Worm (Caenorhabditis elegans): ENCODE results near the gene W05B10.6.
A peak's percentile ranks its signal among the peaks of the same experiment; 100 is the strongest.

Gene W05B10.6

ce11 chrV:12695155-12695554 is 37.1 kb upstream of the W05B10.6 start, which contains the start of gene parn-1:
Gene parn-1, minus strand, starts transcription at chrV:12695255.
- TF ChIP-seq eor-1 (tag; optimal IDR thresholded peaks at IDR 0.05), result no peak
- no peak for TF ChIP-seq mml-1 (tag; optimal IDR thresholded peaks at IDR 0.05)
- no peak for TF ChIP-seq ceh-28 (tag; optimal IDR thresholded peaks at IDR 0.05)
- TF ChIP-seq nhr-25 (tag; optimal IDR thresholded peaks at IDR 0.05), result no peak
- no peak for TF ChIP-seq fkh-10 (GFP tag; optimal IDR thresholded peaks at IDR 0.05)
- TF ChIP-seq fos-1 (tag; optimal IDR thresholded peaks at IDR 0.05), result no peak
- no peak for TF ChIP-seq tbx-2 (tag; optimal IDR thresholded peaks at IDR 0.05)

DNA sequence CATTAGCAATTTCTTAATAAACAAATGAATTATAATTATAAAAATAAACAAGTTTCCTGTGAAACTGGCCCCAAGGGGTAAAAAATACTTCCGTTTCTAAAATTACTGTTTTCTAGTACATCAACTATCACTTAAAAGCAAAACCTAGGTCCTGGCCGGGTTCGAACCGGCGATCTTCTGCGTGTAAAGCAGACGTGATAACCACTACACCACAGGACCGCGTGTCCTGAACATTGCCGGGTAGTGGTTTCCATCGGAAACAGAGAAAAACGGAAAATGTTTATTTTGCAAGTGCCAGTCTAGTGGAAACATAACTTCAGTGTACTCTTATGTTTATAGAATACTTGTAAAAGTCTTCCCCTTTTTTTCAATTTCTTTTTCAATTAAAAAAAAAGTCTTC is 25.2 kb upstream of the W05B10.6 start:
- TF ChIP-seq ztf-4 (tag; optimal IDR thresholded peaks at IDR 0.05), result no peak

- TF ChIP-seq ztf-11 (tag; optimal IDR thresholded peaks at IDR 0.05) (no peak), elt-2 (tag; optimal IDR thresholded peaks at IDR 0.05) (no peak), nhr-67 (tag; optimal IDR thresholded peaks at IDR 0.05) (no peak), nhr-237 (tag; optimal IDR thresholded peaks at IDR 0.05) (no peak), nhr-12 (tag; optimal IDR thresholded peaks at IDR 0.05) (no peak), snpc-4 (tag; optimal IDR thresholded peaks at IDR 0.05) (no peak), ama-1 (optimal IDR thresholded peaks at IDR 0.05) (no peak), unc-62 (GFP tag; optimal IDR thresholded peaks at IDR 0.05) (no peak), R02D3.7 (tag; optimal IDR thresholded peaks at IDR 0.05) (no peak), nhr-77 (tag; optimal IDR thresholded peaks at IDR 0.05) (no peak), pqm-1 (tag; optimal IDR thresholded peaks at IDR 0.05) (no peak), daf-12 (tag; optimal IDR thresholded peaks at IDR 0.05) (no peak), nhr-28 (tag; optimal IDR thresholded peaks at IDR 0.05) (no peak)
Measured at ce11 chrV:12679807-12680206, 21.8 kb upstream of the W05B10.6 start, which contains the start of gene frpr-15. Gene frpr-15, plus strand, starts transcription at chrV:12680107.

DNA sequence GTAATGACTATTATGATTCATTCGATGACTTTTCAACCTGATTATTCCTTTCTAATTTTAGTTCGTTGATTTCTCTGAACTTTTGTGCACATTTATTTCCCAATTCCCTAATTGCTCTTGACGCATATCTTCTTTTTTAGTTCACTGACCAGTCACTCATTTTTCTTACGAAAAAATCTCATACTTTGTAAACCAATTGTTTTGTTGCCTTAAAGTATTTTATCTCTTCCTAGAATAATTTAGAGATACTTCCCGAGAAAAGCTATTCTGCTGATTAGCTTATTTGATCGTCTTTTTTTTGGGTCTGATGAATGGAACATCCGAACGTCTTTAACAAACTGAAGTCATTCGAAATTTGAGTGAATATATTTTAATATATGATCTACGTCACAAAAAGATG is 21.2 kb upstream of the W05B10.6 start:
- no peak for TF ChIP-seq lsy-12 (tag; optimal IDR thresholded peaks at IDR 0.05)
- no peak for TF ChIP-seq lin-15B (tag; optimal IDR thresholded peaks at IDR 0.05)
- TF ChIP-seq tbx-2 (tag; optimal IDR thresholded peaks at IDR 0.05), result no peak

DNA sequence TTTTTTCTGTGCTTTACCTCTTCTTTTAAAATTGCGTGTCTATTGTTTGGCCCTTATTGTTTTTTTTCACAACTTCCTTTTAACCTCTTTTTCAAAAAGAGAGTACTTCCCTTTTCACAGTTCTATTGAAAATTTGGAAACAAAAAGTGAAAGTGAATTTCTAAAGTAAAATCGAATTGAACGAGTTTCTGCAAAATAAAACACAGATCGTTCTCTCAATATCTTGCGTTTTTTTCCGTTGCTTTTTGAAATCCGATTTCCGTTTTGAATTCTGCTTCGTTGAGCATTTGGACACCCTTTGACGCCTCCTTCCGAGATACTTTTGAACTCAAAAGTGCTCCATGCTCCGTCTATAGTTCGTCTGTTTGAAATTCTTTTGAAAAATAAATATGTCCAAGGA is 18.3 kb upstream of the W05B10.6 start:
- no peak for TF ChIP-seq nfya-1 (tag; optimal IDR thresholded peaks at IDR 0.05; ENCODE audit: insufficient read depth)
- TF ChIP-seq fkh-10 (GFP tag; optimal IDR thresholded peaks at IDR 0.05), result peak; percentile 57

DNA sequence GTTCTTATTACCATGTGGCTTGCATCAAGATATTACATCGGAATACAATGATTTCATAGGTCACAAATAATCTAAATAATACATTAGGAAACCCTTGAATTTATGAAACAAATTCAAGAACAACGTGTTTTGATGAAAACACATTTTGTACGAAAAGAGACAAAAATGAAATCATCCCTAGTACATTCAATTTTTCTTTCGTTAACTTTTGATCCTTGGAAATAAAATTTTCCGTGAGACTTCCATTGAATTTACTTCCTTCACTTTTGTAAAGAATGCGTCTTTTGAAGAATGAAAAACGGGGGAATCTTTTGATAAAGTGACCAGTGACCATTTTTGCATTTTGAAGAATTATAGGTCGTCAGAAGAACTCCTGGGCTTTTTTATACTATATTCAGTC is 15.7 kb upstream of the W05B10.6 start:
- TF ChIP-seq fkh-10 (GFP tag; optimal IDR thresholded peaks at IDR 0.05), result peak; percentile 81
- TF ChIP-seq tbx-2 (tag; optimal IDR thresholded peaks at IDR 0.05), result no peak

DNA sequence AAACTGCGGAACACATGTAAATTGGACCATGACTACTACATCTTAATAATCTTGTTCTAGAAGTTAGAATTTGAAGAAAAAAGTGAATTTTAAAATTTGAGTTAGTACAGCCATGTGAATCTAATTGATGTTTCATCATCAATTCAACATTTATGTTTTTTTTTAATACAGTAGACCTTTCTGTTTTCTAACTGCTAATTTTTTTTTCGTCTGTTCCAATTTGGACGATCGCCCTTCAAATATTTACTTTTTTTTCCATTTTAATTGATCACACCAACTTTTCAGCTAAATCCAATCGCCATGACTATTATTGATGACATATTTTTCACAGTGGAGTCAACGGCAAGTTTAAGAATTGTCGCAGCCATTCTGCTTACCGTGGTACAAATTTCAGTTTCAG is 12.6 kb upstream of the W05B10.6 start, which contains the start of gene srx-116:
srx-116 (plus strand) TSS at position 301 of the 400 bp plus-strand sequence.
- TF ChIP-seq ceh-9 (tag; optimal IDR thresholded peaks at IDR 0.05) (no peak), eor-1 (tag; optimal IDR thresholded peaks at IDR 0.05) (no peak), tbx-2 (tag; optimal IDR thresholded peaks at IDR 0.05) (no peak), mdl-1 (tag; optimal IDR thresholded peaks at IDR 0.05) (no peak), jun-1 (tag; optimal IDR thresholded peaks at IDR 0.05) (no peak)

DNA sequence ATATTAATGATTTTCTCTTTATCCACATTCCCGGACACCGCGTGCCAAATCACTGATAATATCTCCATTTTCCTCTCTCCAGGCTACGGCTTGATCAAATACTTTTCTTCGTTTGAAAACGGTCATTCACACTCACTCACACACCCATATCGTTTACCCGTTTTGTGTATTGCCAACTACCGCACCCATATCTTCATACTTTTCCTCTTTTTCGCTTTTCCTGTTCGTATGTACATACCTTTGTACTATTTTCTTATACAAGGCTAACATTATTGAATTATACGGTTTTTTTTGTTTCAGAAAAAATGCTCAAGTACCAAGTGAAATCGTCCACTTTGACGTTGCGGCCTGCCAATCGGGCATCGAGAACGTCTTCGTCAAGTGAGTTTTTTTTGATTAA is 9.9 kb upstream of the W05B10.6 start, which contains the start of gene W05B10.4:
W05B10.4 (plus strand) TSS at position 301 of the 400 bp plus-strand sequence.
- no peak for TF ChIP-seq lsy-12 (tag; optimal IDR thresholded peaks at IDR 0.05)
- no peak for TF ChIP-seq jun-1 (tag; optimal IDR thresholded peaks at IDR 0.05)
- TF ChIP-seq unc-39 (tag; optimal IDR thresholded peaks at IDR 0.05), result no peak
- no peak for TF ChIP-seq ceh-82 (tag; optimal IDR thresholded peaks at IDR 0.05)
- no peak for TF ChIP-seq ztf-4 (tag; optimal IDR thresholded peaks at IDR 0.05)
- TF ChIP-seq elt-1 (tag; optimal IDR thresholded peaks at IDR 0.05), result no peak
- TF ChIP-seq zag-1 (tag; optimal IDR thresholded peaks at IDR 0.05), result no peak
- TF ChIP-seq fkh-10 (GFP tag; optimal IDR thresholded peaks at IDR 0.05), result no peak
- TF ChIP-seq nhr-76 (tag; optimal IDR thresholded peaks at IDR 0.05), result no peak
- TF ChIP-seq unc-62 (GFP tag; optimal IDR thresholded peaks at IDR 0.05), result no peak
- no peak for TF ChIP-seq nhr-28 (tag; optimal IDR thresholded peaks at IDR 0.05)
- TF ChIP-seq egl-27 (tag; optimal IDR thresholded peaks at IDR 0.05), result no peak
- no peak for TF ChIP-seq elt-3 (tag; optimal IDR thresholded peaks at IDR 0.05)
- TF ChIP-seq pqm-1 (tag; optimal IDR thresholded peaks at IDR 0.05), result no peak
- TF ChIP-seq fkh-2 (tag; optimal IDR thresholded peaks at IDR 0.05), result no peak
